Fruit fly (Drosophila melanogaster): ENCODE data around the gene vanin-like.
A peak's percentile ranks its signal among the peaks of the same experiment; 100 is the strongest.

vanin-like gene

dm6 chrX:6179428-6179827 lies 22.9 kb downstream of the vanin-like start (continued):
- TF ChIP-seq pum (GFP tag; optimal IDR thresholded peaks at IDR 0.05) (peak; percentile 5), kah (GFP tag; optimal IDR thresholded peaks at IDR 0.05) (no peak), gsb (GFP tag; IDR thresholded peaks at IDR 0.05) (no peak), fu2 (GFP tag; optimal IDR thresholded peaks at IDR 0.05) (no peak), Adf1 (GFP tag; IDR thresholded peaks at IDR 0.05) (peak; percentile 11; the same call in 1 of the 2 replicates)

dm6 chrX:6166784-6167183 lies 35.6 kb downstream of the vanin-like start:
- TF ChIP-seq Adf1 (GFP tag; IDR thresholded peaks at IDR 0.05), result no peak
- TF ChIP-seq CG2889 (GFP tag; IDR thresholded peaks at IDR 0.05), result 0 out of 3 replicates have a peak, but pooled peaks have one; percentile 8
- TF ChIP-seq MTF-1 (GFP tag; optimal IDR thresholded peaks at IDR 0.05; ENCODE audit: borderline replicate concordance), result no peak
- no peak for TF ChIP-seq CG18011 (GFP tag; optimal IDR thresholded peaks at IDR 0.05)
- TF ChIP-seq hb (GFP tag; IDR thresholded peaks at IDR 0.05; ENCODE audit: partially characterized antibody), result no peak
- TF ChIP-seq tup (GFP tag; optimal IDR thresholded peaks at IDR 0.05), result no peak
- TF ChIP-seq Dip3 (GFP tag; optimal IDR thresholded peaks at IDR 0.05), result no peak
- TF ChIP-seq sr (GFP tag; IDR thresholded peaks at IDR 0.05), result peak; percentile 69; the same call in 2 of the 3 replicates
- TF ChIP-seq crol (GFP tag; IDR thresholded peaks at IDR 0.05), result peak; percentile 84
- TF ChIP-seq abd-A (tag; optimal IDR thresholded peaks at IDR 0.05), result peak; percentile 12

- TF ChIP-seq fru (optimal IDR thresholded peaks at IDR 0.05) (no peak), Meics (GFP tag; optimal IDR thresholded peaks at IDR 0.05) (peak; percentile 46), D (optimal IDR thresholded peaks at IDR 0.05) (no peak), D (GFP tag; optimal IDR thresholded peaks at IDR 0.05) (no peak), ttk (GFP tag; IDR thresholded peaks at IDR 0.05) (0 out of 2 replicates have a peak, but pooled peaks have one; percentile 18), Rfx (GFP tag; IDR thresholded peaks at IDR 0.05) (0 out of 2 replicates have a peak, but pooled peaks have one; percentile 30), CG13296 (GFP tag; optimal IDR thresholded peaks at IDR 0.05) (peak; percentile 14), lmd (GFP tag; IDR thresholded peaks at IDR 0.05) (peak; percentile 35; the same call in 1 of the 2 replicates), caup (GFP tag; optimal IDR thresholded peaks at IDR 0.05; ENCODE audit: severe bottlenecking) (peak; percentile 3), Hr51 (GFP tag; optimal IDR thresholded peaks at IDR 0.05) (peak in 1 of 2 experiments; percentile 5), stc (GFP tag; IDR thresholded peaks at IDR 0.05) (no peak), pan (optimal IDR thresholded peaks at IDR 0.05) (no peak), pan (GFP tag; optimal IDR thresholded peaks at IDR 0.05 in 1 of 2, IDR thresholded peaks at IDR 0.05 in 1 of 2) (peak in 1 of 2 experiments; percentile 36), dm (GFP tag; optimal IDR thresholded peaks at IDR 0.05) (no peak), Hmr (GFP tag; optimal IDR thresholded peaks at IDR 0.05) (peak; percentile 31), cwo (GFP tag; optimal IDR thresholded peaks at IDR 0.05) (no peak), CG2678 (tag; optimal IDR thresholded peaks at IDR 0.05) (peak; percentile 47), CG7556 (GFP tag; optimal IDR thresholded peaks at IDR 0.05) (peak; percentile 26), yki (optimal IDR thresholded peaks at IDR 0.05) (no peak), hkb (optimal IDR thresholded peaks at IDR 0.05) (no peak), hkb (GFP tag; IDR thresholded peaks at IDR 0.05) (0 out of 2 replicates have a peak, but pooled peaks have one; percentile 29), CG8765 (GFP tag; IDR thresholded peaks at IDR 0.05) (no peak), CG12219 (GFP tag; optimal IDR thresholded peaks at IDR 0.05) (no peak), ind (GFP tag; optimal IDR thresholded peaks at IDR 0.05) (peak; percentile 4), Ets65A (GFP tag) (peak; percentile 50), MBD-R2 (GFP tag; IDR thresholded peaks at IDR 0.05) (0 out of 2 replicates have a peak, but pooled peaks have one; percentile 22), Dip2 (GFP tag; IDR thresholded peaks at IDR 0.05) (no peak), Atf6 (GFP tag; IDR thresholded peaks at IDR 0.05) (0 out of 2 replicates have a peak, but pooled peaks have one; percentile 16), CG34422 (GFP tag; IDR thresholded peaks at IDR 0.05) (0 out of 3 replicates have a peak, but pooled peaks have one; percentile 13), Mes4 (GFP tag; optimal IDR thresholded peaks at IDR 0.05) (no peak), ken (GFP tag; IDR thresholded peaks at IDR 0.05) (no peak), ham (GFP tag; IDR thresholded peaks at IDR 0.05) (no peak), CG3726 (GFP tag; IDR thresholded peaks at IDR 0.05) (no peak), Fer1 (GFP tag; optimal IDR thresholded peaks at IDR 0.05) (peak; percentile 45), chm (GFP tag; IDR thresholded peaks at IDR 0.05) (no peak)
These were observed 50.4 kb downstream of the vanin-like start for dm6 chrX:6151919-6152318.
